Worm (Caenorhabditis elegans) whole organism, mixed stage, embryonic: ENCODE results near the gene nhr-219.

Experiments
- snpc-4 ChIP-seq: fragments of 150-350 bp; optimal IDR thresholded peaks from 2 replicates; lab custom pipeline; 2014; ENCODE audit warnings: missing biosample characterization, missing genetic modification characterization
- unc-62 ChIP-seq: fragments of 150-350 bp; optimal IDR thresholded peaks from 2 replicates; lab custom pipeline; 2014; ENCODE audit warnings: missing biosample characterization, missing genetic modification reagents, missing genetic modification characterization

ce11 chrV:9001175-9001574, 35.2 kb upstream of the nhr-219 start, which contains the start of gene F59E11.2:
- no peak for TF ChIP-seq snpc-4 (tag; lab: Kevin White, UChicago)
- no peak for TF ChIP-seq unc-62 (GFP tag; lab: Kevin White, UChicago)
